Worm (Caenorhabditis elegans): ENCODE data around the gene srw-83.

srw-83 gene

DNA sequence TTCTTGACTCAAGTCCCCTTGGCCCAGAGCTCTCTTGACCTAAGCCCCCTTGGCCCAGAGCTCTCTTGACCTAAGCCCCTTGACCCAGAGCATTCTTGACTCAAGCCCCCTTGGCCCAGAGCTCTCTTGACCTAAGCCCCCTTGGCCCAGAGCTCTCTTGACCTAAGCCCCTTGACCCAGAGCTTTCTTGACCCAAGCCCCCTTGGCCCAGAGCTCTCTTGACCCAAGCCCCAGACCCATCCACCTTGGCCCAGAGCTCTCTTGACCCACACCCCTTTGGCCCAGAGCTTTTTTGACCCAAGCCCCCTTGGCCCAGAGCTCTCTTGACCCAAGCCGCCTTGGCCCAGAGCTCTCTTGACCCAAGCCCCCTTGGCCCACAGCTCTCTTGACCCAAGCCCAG, 10.5 kb upstream of the srw-83 start:
- peak; percentile 93 for TF ChIP-seq set-16 (GFP tag; IDR thresholded peaks at IDR 0.05)

- no peak for TF ChIP-seq ceh-28 (tag; optimal IDR thresholded peaks at IDR 0.05)
- TF ChIP-seq hlh-11 (tag; optimal IDR thresholded peaks at IDR 0.05) = no peak
Measured at ce11 chrV:18420797-18421196, 5.6 kb upstream of the srw-83 start, which contains the start of gene srj-26. Gene srj-26 (plus strand): TSS chrV:18421097.

DNA sequence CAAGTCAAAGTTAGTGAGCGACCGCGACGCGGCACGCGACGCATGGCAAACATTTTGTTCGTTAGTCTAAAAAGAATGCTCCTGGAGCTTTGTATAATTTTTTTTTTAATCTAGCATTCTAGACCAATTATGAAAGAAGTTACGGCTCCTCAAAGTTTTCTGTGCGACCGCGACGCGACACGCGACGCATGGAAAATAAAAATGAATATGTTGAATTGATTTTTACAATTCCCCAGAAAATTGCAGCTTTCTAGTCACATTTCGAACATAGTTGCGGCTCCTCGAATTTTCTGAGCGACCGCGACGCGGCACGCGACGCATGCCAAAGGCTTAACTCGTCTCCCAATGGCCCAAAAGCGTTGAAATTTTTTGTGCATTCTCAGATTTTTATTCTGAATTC, 1.9 kb upstream of the srw-83 start, which contains the start of gene ZK262.4:
Gene ZK262.4 (minus strand): TSS at position 101 of the 400 bp plus-strand sequence.
- TF ChIP-seq fos-1 (tag; optimal IDR thresholded peaks at IDR 0.05) = no peak
- TF ChIP-seq unc-130 (GFP tag; optimal IDR thresholded peaks at IDR 0.05) = no peak
- no peak for TF ChIP-seq spr-1 (tag; optimal IDR thresholded peaks at IDR 0.05)
- TF ChIP-seq daf-16 (GFP tag; optimal IDR thresholded peaks at IDR 0.05) = no peak
- no peak for TF ChIP-seq daf-16 (tag; optimal IDR thresholded peaks at IDR 0.05)
- no peak for TF ChIP-seq ces-1 (GFP tag; optimal IDR thresholded peaks at IDR 0.05)
- TF ChIP-seq daf-12 (tag; optimal IDR thresholded peaks at IDR 0.05) = no peak
- TF ChIP-seq pha-4 (GFP tag; IDR thresholded peaks at IDR 0.05) = no peak
- no peak for TF ChIP-seq pha-4 (tag; optimal IDR thresholded peaks at IDR 0.05)

ce11 chrV:18425544-18425943, 836 bp upstream of the srw-83 start, which contains the start of gene ZK262.19:
Gene ZK262.19 (minus strand): TSS chrV:18425644.
- TF ChIP-seq set-16 (GFP tag; IDR thresholded peaks at IDR 0.05) (no peak), ceh-28 (tag; optimal IDR thresholded peaks at IDR 0.05) (peak; percentile 10)

DNA sequence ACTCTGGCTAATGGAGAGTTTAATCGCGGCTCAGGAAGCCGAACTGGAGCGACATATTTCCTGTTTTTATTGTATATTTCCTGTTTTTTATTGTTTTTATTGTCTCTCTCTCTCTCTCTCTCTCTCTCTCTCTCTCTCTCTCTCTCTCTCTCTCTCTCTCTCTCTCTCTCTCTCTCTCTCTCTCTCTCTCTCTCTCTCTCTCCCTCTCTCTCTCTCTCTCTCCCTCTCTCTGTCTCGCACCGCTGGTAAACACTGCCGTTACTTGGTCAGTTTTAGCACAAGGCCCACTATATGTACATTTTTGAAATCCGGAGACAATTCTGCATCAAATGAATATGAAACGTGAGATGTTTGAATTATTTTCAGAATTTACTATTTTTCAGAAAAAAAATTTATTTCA, 4.4 kb downstream of the srw-83 start:
- TF ChIP-seq set-16 (GFP tag; IDR thresholded peaks at IDR 0.05) (peak; percentile 88), cey-2 (tag; optimal IDR thresholded peaks at IDR 0.05; ENCODE audit: borderline replicate concordance, insufficient read depth) (no peak)

DNA sequence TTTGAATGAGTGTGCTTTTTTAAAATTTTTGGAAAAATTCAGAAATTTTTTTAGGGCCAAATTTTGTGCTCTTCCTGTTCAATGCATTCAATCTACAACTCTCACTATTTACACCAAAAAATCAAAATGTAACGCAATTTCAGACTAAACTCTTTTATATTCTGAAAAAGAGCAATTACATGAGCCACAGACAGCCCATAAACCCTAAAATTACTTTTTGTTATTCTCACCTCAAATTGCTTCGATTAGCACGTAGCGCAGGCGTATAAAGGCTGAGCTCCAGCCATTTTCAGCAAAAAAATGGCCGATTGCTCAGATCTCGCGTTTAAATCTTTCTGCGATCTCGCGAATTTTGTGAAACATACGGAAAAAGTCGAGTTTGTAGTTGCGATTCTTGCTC, 5.1 kb downstream of the srw-83 start, which contains the start of gene srw-82:
Gene srw-82 (plus strand): TSS at position 301 of the 400 bp plus-strand sequence.
- TF ChIP-seq aha-1 (tag) (peak; percentile 89), mep-1 (tag; optimal IDR thresholded peaks at IDR 0.05) (no peak), zfp-2 (tag; optimal IDR thresholded peaks at IDR 0.05) (no peak)

DNA sequence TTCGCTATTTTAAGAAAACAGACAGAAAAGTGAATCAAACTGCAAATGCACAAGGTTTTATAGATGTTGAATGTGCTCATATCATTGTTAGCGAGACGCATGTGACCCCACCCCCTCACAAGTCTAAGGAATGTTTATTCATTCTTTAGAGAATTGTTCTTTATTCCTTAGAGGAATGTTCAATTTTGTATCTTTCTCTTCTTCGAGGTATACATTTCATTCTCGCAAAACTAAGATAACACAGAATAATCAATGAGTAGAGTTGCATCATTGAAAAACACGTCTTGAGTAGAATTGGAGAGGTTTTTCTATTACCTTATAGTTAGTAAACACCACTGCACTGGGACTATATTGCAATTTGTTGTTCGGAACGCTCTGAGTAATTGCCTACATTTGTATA, 8.6 kb downstream of the srw-83 start, which contains the start of gene ZK262.20:
Gene ZK262.20 (minus strand): TSS at position 101 of the 400 bp plus-strand sequence.
- no peak for TF ChIP-seq F10B5.3 (tag; optimal IDR thresholded peaks at IDR 0.05)
- TF ChIP-seq T20F7.1 (GFP tag; optimal IDR thresholded peaks at IDR 0.05) = no peak
- TF ChIP-seq daf-16 (GFP tag; optimal IDR thresholded peaks at IDR 0.05) = no peak
- TF ChIP-seq daf-16 (tag; optimal IDR thresholded peaks at IDR 0.05) = no peak
- no peak for TF ChIP-seq lin-38 (GFP tag; IDR thresholded peaks at IDR 0.05)
- TF ChIP-seq mdt-29 (GFP tag; IDR thresholded peaks at IDR 0.05) = no peak
- no peak for TF ChIP-seq ceh-28 (tag; optimal IDR thresholded peaks at IDR 0.05)
- TF ChIP-seq madf-5 (GFP tag; IDR thresholded peaks at IDR 0.05) = no peak

DNA sequence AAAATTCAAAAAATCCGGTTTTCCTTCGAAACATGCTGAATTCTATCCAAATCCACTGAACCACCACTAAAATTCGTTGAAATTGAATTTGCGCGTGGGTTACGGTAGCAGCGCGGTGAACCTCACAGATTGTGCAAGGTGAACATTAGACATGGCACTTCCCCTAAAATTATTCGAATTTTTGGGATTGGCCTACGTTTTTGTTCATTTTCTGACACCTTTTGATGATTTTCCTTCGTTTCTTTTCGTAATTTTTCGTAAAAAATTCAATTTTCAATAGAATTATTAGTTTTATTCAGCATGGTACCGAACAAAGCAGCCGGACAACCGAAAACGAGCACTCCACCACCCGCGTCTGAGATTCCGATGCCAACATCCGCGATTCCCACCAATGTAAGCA, 11.7 kb downstream of the srw-83 start, which contains the start of gene ZK262.8:
Gene ZK262.8 (plus strand): TSS at position 301 of the 400 bp plus-strand sequence.
- TF ChIP-seq dve-1 (tag; optimal IDR thresholded peaks at IDR 0.05; ENCODE audit: insufficient read depth) (no peak), pha-4 (GFP tag; IDR thresholded peaks at IDR 0.05) (no peak), pha-4 (tag; optimal IDR thresholded peaks at IDR 0.05) (no peak), unc-39 (tag; optimal IDR thresholded peaks at IDR 0.05) (no peak), lin-29 (GFP tag; IDR thresholded peaks at IDR 0.05) (no peak), arid-1 (GFP tag; conservative IDR thresholded peaks at IDR 0.05) (no peak)
